Fruit fly (Drosophila melanogaster) whole organism, embryonic: ENCODE data around the gene CG12321.
A peak's percentile ranks its signal among the peaks of the same experiment; 100 is the strongest.

Experiments used
- C15 ChIP-seq: fragments of 200-800 bp; sonication (Bioruptor generic); IDR thresholded peaks from 3 replicates; pipeline ENCODE4 v1.3.6; 2022; ENCODE audit warnings: missing biosample characterization, missing genetic modification characterization
- CG11504 ChIP-seq: fragments of 200-800 bp; sonication (Bioruptor generic); optimal IDR thresholded peaks from 3 replicates; lab custom pipeline; 2019; ENCODE audit warnings: missing biosample characterization, mild to moderate bottlenecking, missing genetic modification characterization, moderate library complexity
- CG11696 ChIP-seq: fragments of 200-800 bp; sonication (Bioruptor generic); IDR thresholded peaks from 2 replicates; pipeline ENCODE4 v1.3.6; 2022; ENCODE audit warnings: missing biosample characterization, missing genetic modification characterization
- CG12659 ChIP-seq: fragments of 200-800 bp; sonication (Bioruptor generic); optimal IDR thresholded peaks from 3 replicates; lab custom pipeline; 2017; ENCODE audit warnings: mild to moderate bottlenecking, missing biosample characterization, missing genetic modification reagents, missing genetic modification characterization
- CG15514 ChIP-seq: fragments of 200-800 bp; sonication (Bioruptor generic); optimal IDR thresholded peaks from 3 replicates; lab custom pipeline; 2017; ENCODE audit warnings: missing biosample characterization, missing genetic modification characterization, mild to moderate bottlenecking, moderate library complexity, missing genetic modification reagents
- CG16779 ChIP-seq: fragments of 200-800 bp; sonication (Bioruptor generic); IDR thresholded peaks from 2 replicates; pipeline ENCODE4 v1.3.6; 2022; ENCODE audit warnings: missing biosample characterization, missing genetic modification characterization
- CG16815 ChIP-seq: fragments of 200-800 bp; sonication (Bioruptor generic); optimal IDR thresholded peaks from 3 replicates; lab custom pipeline; 2017; ENCODE audit warnings: missing biosample characterization, mild to moderate bottlenecking, missing genetic modification characterization
- CG17328 ChIP-seq: fragments of 200-800 bp; sonication (Bioruptor generic); IDR thresholded peaks from 2 replicates; pipeline ENCODE4 v1.3.6; 2022; ENCODE audit warnings: missing biosample characterization, missing genetic modification characterization
- CG2678 ChIP-seq: fragments of 200-800 bp; sonication (Bioruptor generic); optimal IDR thresholded peaks from 3 replicates; lab custom pipeline; 2019; ENCODE audit warnings: missing biosample characterization, mild to moderate bottlenecking, missing genetic modification characterization, moderate library complexity
- CG2712 ChIP-seq: fragments of 200-800 bp; optimal IDR thresholded peaks from 3 replicates; lab custom pipeline; 2019; ENCODE audit warnings: missing biosample characterization, mild to moderate bottlenecking, missing genetic modification characterization, moderate library complexity
- CG34376 ChIP-seq: fragments of 200-800 bp; sonication (Bioruptor generic); optimal IDR thresholded peaks from 2 replicates; lab custom pipeline; 2018; ENCODE audit warnings: missing biosample characterization, mild to moderate bottlenecking, missing genetic modification characterization
- CG34422 ChIP-seq: fragments of 200-800 bp; sonication (Bioruptor generic); IDR thresholded peaks from 3 replicates; pipeline ENCODE4 v1.3.6; 2022; ENCODE audit warnings: missing biosample characterization, missing genetic modification characterization
- CG3995 ChIP-seq: fragments of 200-800 bp; sonication (Bioruptor generic); optimal IDR thresholded peaks from 3 replicates; lab custom pipeline; 2016; ENCODE audit warnings: missing biosample characterization, missing genetic modification characterization
- CG4282 ChIP-seq: fragments of 200-800 bp; sonication (Bioruptor generic); optimal IDR thresholded peaks from 2 replicates; lab custom pipeline; 2016; ENCODE audit warnings: missing biosample characterization, missing genetic modification characterization
- CG7987 ChIP-seq: fragments of 200-800 bp; sonication (Bioruptor generic); optimal IDR thresholded peaks from 2 replicates; lab custom pipeline; 2018; ENCODE audit warnings: missing biosample characterization, mild to moderate bottlenecking, missing genetic modification characterization, moderate library complexity
- CG8944 ChIP-seq: fragments of 200-800 bp; sonication (Bioruptor generic); optimal IDR thresholded peaks from 3 replicates; lab custom pipeline; 2016; ENCODE audit warnings: missing biosample characterization, missing genetic modification characterization
- CkIIα-i1 ChIP-seq: fragments of 200-800 bp; sonication (Bioruptor generic); IDR thresholded peaks from 2 replicates; pipeline ENCODE4 v1.3.6; 2022; ENCODE audit warnings: missing biosample characterization, missing genetic modification characterization
- Fer1 ChIP-seq: fragments of 200-800 bp; sonication (Bioruptor generic); optimal IDR thresholded peaks from 2 replicates; lab custom pipeline; 2017; ENCODE audit warnings: missing biosample characterization, mild to moderate bottlenecking, missing genetic modification characterization
- H15 ChIP-seq: fragments of 200-800 bp; sonication (Bioruptor generic); IDR thresholded peaks from 3 replicates; pipeline ENCODE4 v1.3.6; 2022; ENCODE audit warnings: missing biosample characterization, missing genetic modification characterization
- MESR4 ChIP-seq: fragments of 200-800 bp; sonication (Bioruptor generic); optimal IDR thresholded peaks from 2 replicates; lab custom pipeline; 2018; ENCODE audit warnings: missing biosample characterization, mild to moderate bottlenecking, missing genetic modification characterization, moderate library complexity
- NK7.1 ChIP-seq: fragments of 200-800 bp; sonication (Bioruptor generic); optimal IDR thresholded peaks from 3 replicates; lab custom pipeline; 2016; ENCODE audit warnings: missing biosample characterization, missing genetic modification characterization
- Pdp1 ChIP-seq, 2 experiments: fragments of 200-800 bp; sonication (Bioruptor generic); optimal IDR thresholded peaks; 3 replicates each; lab custom pipeline; 2016; ENCODE audit warnings: missing biosample characterization in 2 of 2, missing genetic modification characterization in 2 of 2, mild to moderate bottlenecking in 1 of 2, moderate library complexity in 1 of 2
- Rfx ChIP-seq: fragments of 200-800 bp; sonication (Bioruptor generic); IDR thresholded peaks from 2 replicates; pipeline ENCODE4 v1.3.6; 2022; ENCODE audit warnings: missing biosample characterization, missing genetic modification characterization
- Trl ChIP-seq, 3 experiments: fragments of >200 bp in 2 of 3; fragments of 200-800 bp in 1 of 3; sonication (Bioruptor generic) in 1 of 3; optimal IDR thresholded peaks; 2 replicates in 1 of 3; 3 replicates in 2 of 3; lab custom pipeline; 2016 to 2017; ENCODE audit warnings: missing biosample characterization in 1 of 3, missing genetic modification characterization in 1 of 3
- YL-1 ChIP-seq: fragments of 200-800 bp; sonication (Bioruptor generic); optimal IDR thresholded peaks from 3 replicates; lab custom pipeline; 2017; ENCODE audit warnings: missing biosample characterization, mild to moderate bottlenecking, missing genetic modification characterization
- cg ChIP-seq: fragments of 200-800 bp; sonication (Bioruptor generic); optimal IDR thresholded peaks from 3 replicates; lab custom pipeline; 2019; ENCODE audit warnings: missing biosample characterization, mild to moderate bottlenecking, missing genetic modification characterization, moderate library complexity
- chif ChIP-seq, 2 experiments: fragments of 200-800 bp; sonication (Bioruptor generic); optimal IDR thresholded peaks; 3 replicates each; lab custom pipeline; 2016; ENCODE audit warnings: missing biosample characterization in 2 of 2, missing genetic modification characterization in 2 of 2
- chinmo ChIP-seq: fragments of 200-800 bp; sonication (Bioruptor generic); IDR thresholded peaks from 4 replicates; pipeline ENCODE4 v1.3.6; 2022; ENCODE audit warnings: missing biosample characterization, missing genetic modification characterization; ENCODE audit not compliant: partially characterized antibody
- ci ChIP-seq: fragments of 200-800 bp; sonication (Bioruptor generic); IDR thresholded peaks from 3 replicates; pipeline ENCODE4 v1.3.6; 2022; ENCODE audit warnings: missing biosample characterization, missing genetic modification characterization
- crol ChIP-seq: fragments of 200-800 bp; sonication (Bioruptor generic); IDR thresholded peaks from 2 replicates; pipeline ENCODE4 v1.3.6; 2022; ENCODE audit warnings: missing biosample characterization, missing genetic modification characterization
- crp ChIP-seq, 2 experiments: fragments of 200-800 bp; sonication (Bioruptor generic); optimal IDR thresholded peaks; 2 replicates in 1 of 2; 3 replicates in 1 of 2; lab custom pipeline; 2017; ENCODE audit warnings: missing biosample characterization in 2 of 2, missing genetic modification characterization in 2 of 2, mild to moderate bottlenecking in 1 of 2, moderate library complexity in 1 of 2
- gsb ChIP-seq: fragments of 200-800 bp; sonication (Bioruptor generic); IDR thresholded peaks from 2 replicates; pipeline ENCODE4 v1.3.6; 2022; ENCODE audit warnings: missing biosample characterization, missing genetic modification characterization
- hbn ChIP-seq: fragments of 200-800 bp; sonication (Bioruptor generic); IDR thresholded peaks from 2 replicates; pipeline ENCODE4 v1.3.6; 2022; ENCODE audit warnings: missing biosample characterization, missing genetic modification characterization; ENCODE audit not compliant: partially characterized antibody
- ind ChIP-seq: fragments of 200-800 bp; sonication (Bioruptor generic); optimal IDR thresholded peaks from 3 replicates; lab custom pipeline; 2016; ENCODE audit warnings: missing biosample characterization, missing genetic modification characterization
- jigr1 ChIP-seq: fragments of 200-800 bp; sonication (Bioruptor generic); IDR thresholded peaks from 3 replicates; pipeline ENCODE4 v1.3.6; 2022; ENCODE audit warnings: missing biosample characterization, missing genetic modification characterization
- lilli ChIP-seq: fragments of 200-800 bp; sonication (Bioruptor generic); optimal IDR thresholded peaks from 3 replicates; lab custom pipeline; 2016; ENCODE audit warnings: missing biosample characterization, missing genetic modification characterization
- lola ChIP-seq, 3 experiments: fragments of >200 bp in 2 of 3; fragments of 200-800 bp in 1 of 3; sonication (Bioruptor generic) in 1 of 3; optimal IDR thresholded peaks; 2 replicates each; lab custom pipeline; 2017 to 2019; ENCODE audit warnings: missing biosample characterization in 3 of 3, missing genetic modification characterization in 3 of 3, mild to moderate bottlenecking in 1 of 3, moderate library complexity in 1 of 3
- mam ChIP-seq: fragments of 200-800 bp; sonication (Bioruptor generic); optimal IDR thresholded peaks from 3 replicates; lab custom pipeline; 2016; ENCODE audit warnings: missing biosample characterization, missing genetic modification characterization
- nerfin-1 ChIP-seq: fragments of 200-800 bp; sonication (Bioruptor generic); optimal IDR thresholded peaks from 3 replicates; lab custom pipeline; 2019; ENCODE audit warnings: missing biosample characterization, mild to moderate bottlenecking, missing genetic modification characterization, moderate library complexity
- phol ChIP-seq: fragments of 200-800 bp; sonication (Bioruptor generic); optimal IDR thresholded peaks from 3 replicates; lab custom pipeline; 2018; ENCODE audit warnings: missing biosample characterization, mild to moderate bottlenecking, missing genetic modification characterization, moderate library complexity
- row ChIP-seq: fragments of 200-800 bp; sonication (Bioruptor generic); IDR thresholded peaks from 3 replicates; pipeline ENCODE4 v1.3.6; 2022; ENCODE audit warnings: missing biosample characterization, missing genetic modification characterization
- sob ChIP-seq: fragments of 200-800 bp; sonication (Bioruptor generic); IDR thresholded peaks from 2 replicates; pipeline ENCODE4 v1.3.6; 2022; ENCODE audit warnings: missing biosample characterization, missing genetic modification characterization
- sr ChIP-seq: fragments of 200-800 bp; sonication (Bioruptor generic); IDR thresholded peaks from 3 replicates; pipeline ENCODE4 v1.3.6; 2022; ENCODE audit warnings: missing biosample characterization, missing genetic modification characterization
- stwl ChIP-seq: fragments of 200-800 bp; sonication (Bioruptor generic); optimal IDR thresholded peaks from 3 replicates; lab custom pipeline; 2018; ENCODE audit warnings: missing biosample characterization, mild to moderate bottlenecking, missing genetic modification characterization, moderate library complexity
- tin ChIP-seq: fragments of 200-800 bp; sonication (Bioruptor generic); optimal IDR thresholded peaks from 3 replicates; lab custom pipeline; 2016; ENCODE audit warnings: missing biosample characterization, missing genetic modification characterization
- trem ChIP-seq: fragments of 200-800 bp; optimal IDR thresholded peaks from 3 replicates; lab custom pipeline; 2019; ENCODE audit warnings: missing biosample characterization, mild to moderate bottlenecking, missing genetic modification characterization, moderate library complexity
- twi ChIP-seq: fragments of 200-800 bp; optimal IDR thresholded peaks from 2 replicates; lab custom pipeline; 2019; ENCODE audit warnings: missing biosample characterization, mild to moderate bottlenecking, missing genetic modification characterization, moderate library complexity
- tx ChIP-seq: fragments of 200-800 bp; sonication (Bioruptor generic); optimal IDR thresholded peaks from 2 replicates; lab custom pipeline; 2016; ENCODE audit warnings: missing biosample characterization, missing genetic modification characterization

CG12321 gene

dm6 chr3R:18166261-18166720 is 22.2 kb downstream of the CG12321 start (continued):
- peak; percentile 27; the same call in 1 of the 2 replicates for TF ChIP-seq hbn (GFP tag; lab: Robert Waterston, UW)
- no peak for TF ChIP-seq tx (GFP tag; lab: Kevin White, UChicago)
- TF ChIP-seq NK7.1 (GFP tag; lab: Kevin White, UChicago) = no peak
- TF ChIP-seq CG8944 (GFP tag; lab: Kevin White, UChicago) = no peak
- TF ChIP-seq CG34422 = peak; percentile 49; the same call in 1 of the 3 replicates
- TF ChIP-seq crp (GFP tag; optimal IDR thresholded peaks at IDR 0.05; lab: Kevin White, UChicago) = peak in 1 of 2 experiments; percentile 20
- TF ChIP-seq CG12659 (GFP tag; lab: Kevin White, UChicago) = peak; percentile 16
- peak; percentile 24 for TF ChIP-seq CG2712 (tag; lab: Kevin White, UChicago)
- peak; percentile 81 for TF ChIP-seq cg (GFP tag; lab: Kevin White, UChicago)
- TF ChIP-seq CkIIα-i1 (GFP tag; lab: Robert Waterston, UW) = no peak
- TF ChIP-seq CG16815 (GFP tag; lab: Kevin White, UChicago) = no peak
- TF ChIP-seq H15 (GFP tag; lab: Robert Waterston, UW) = no peak
- TF ChIP-seq CG11696 (GFP tag; lab: Robert Waterston, UW) = no peak
- TF ChIP-seq C15 = no peak
- peak; percentile 59 for TF ChIP-seq YL-1 (GFP tag; lab: Kevin White, UChicago)
- no peak for TF ChIP-seq CG4282 (GFP tag; lab: Kevin White, UChicago)
- peak; percentile 18 for TF ChIP-seq CG15514 (GFP tag; lab: Kevin White, UChicago)
- peak; percentile 29 for TF ChIP-seq stwl
- peak; percentile 5 for TF ChIP-seq CG3995 (GFP tag; lab: Kevin White, UChicago)
- peak in 1 of 2 experiments; percentile 12 for TF ChIP-seq Trl (optimal IDR thresholded peaks at IDR 0.05; lab: Kevin White, UChicago)
- no peak for TF ChIP-seq Trl (GFP tag; optimal IDR thresholded peaks at IDR 0.05; lab: Kevin White, UChicago)
- TF ChIP-seq CG2678 (tag; lab: Kevin White, UChicago) = peak; percentile 12
- TF ChIP-seq ci (GFP tag; lab: Robert Waterston, UW) = peak; percentile 29; the same call in 1 of the 3 replicates
- no peak for TF ChIP-seq lilli (GFP tag; lab: Kevin White, UChicago)
- peak; percentile 26; the same call in 1 of the 2 replicates for TF ChIP-seq Rfx (GFP tag; lab: Robert Waterston, UW)
- peak; percentile 55; the same call in 2 of the 3 replicates for TF ChIP-seq row (GFP tag; lab: Robert Waterston, UW)
- TF ChIP-seq chinmo (GFP tag; lab: Robert Waterston, UW) = peak; percentile 94
- peak; percentile 10 for TF ChIP-seq Fer1 (GFP tag; lab: Kevin White, UChicago)
- TF ChIP-seq CG11504 (tag; lab: Kevin White, UChicago) = peak; percentile 25
- peak; percentile 8 for TF ChIP-seq tin (GFP tag; lab: Kevin White, UChicago)
- TF ChIP-seq nerfin-1 (tag; lab: Kevin White, UChicago) = peak; percentile 79
- TF ChIP-seq mam (GFP tag; lab: Kevin White, UChicago) = peak; percentile 29
- TF ChIP-seq sob (GFP tag; lab: Robert Waterston, UW) = no peak
- no peak for TF ChIP-seq ind (GFP tag; lab: Kevin White, UChicago)
- TF ChIP-seq jigr1 (GFP tag; lab: Robert Waterston, UW) = no peak
- TF ChIP-seq crol (GFP tag; lab: Robert Waterston, UW) = 0 out of 2 replicates have a peak, but pooled peaks have one; percentile 8
- peak; percentile 51 for TF ChIP-seq MESR4 (GFP tag; lab: Kevin White, UChicago)
- no peak for TF ChIP-seq gsb (GFP tag; lab: Robert Waterston, UW)
- TF ChIP-seq phol = peak; percentile 20
- no peak for TF ChIP-seq CG16779
- TF ChIP-seq CG7987 = no peak
- TF ChIP-seq Pdp1 (GFP tag; optimal IDR thresholded peaks at IDR 0.05; lab: Kevin White, UChicago) = peak in 1 of 2 experiments; percentile 94
- TF ChIP-seq CG17328 (GFP tag; lab: Robert Waterston, UW) = no peak
- peak; percentile 0 for TF ChIP-seq CG34376
- TF ChIP-seq lola (GFP tag; optimal IDR thresholded peaks at IDR 0.05; lab: Kevin White, UChicago) = no peak
- peak; percentile 27 for TF ChIP-seq trem (tag; lab: Kevin White, UChicago)
- TF ChIP-seq sr (GFP tag; lab: Robert Waterston, UW) = no peak
- TF ChIP-seq twi = no peak
- TF ChIP-seq chif (GFP tag; optimal IDR thresholded peaks at IDR 0.05; lab: Kevin White, UChicago) = no peak
